Worm (Caenorhabditis elegans) whole organism, L4 larva: ENCODE results near the gene unc-93.

Source experiments
- egl-27 ChIP-seq: sonication (generic microtip); optimal IDR thresholded peaks from 3 replicates; lab custom pipeline; 2017; ENCODE audit warnings: missing biosample characterization, missing genetic modification reagents, missing genetic modification characterization
- nhr-10 ChIP-seq: fragments of 150-350 bp; optimal IDR thresholded peaks from 2 replicates; lab custom pipeline; 2014; ENCODE audit warnings: missing biosample characterization, missing genetic modification characterization
- snpc-1.2 ChIP-seq: fragments of 200-800 bp; sonication (Bioruptor generic); IDR thresholded peaks from 2 replicates; pipeline ENCODE4 v1.3.6; 2022; ENCODE audit warnings: missing genetic modification reagents, missing genetic modification characterization, missing compliant biosample characterization
- ztf-11 ChIP-seq: fragments of 150-350 bp; optimal IDR thresholded peaks from 2 replicates; lab custom pipeline; 2014; ENCODE audit warnings: missing biosample characterization, missing genetic modification characterization

DNA sequence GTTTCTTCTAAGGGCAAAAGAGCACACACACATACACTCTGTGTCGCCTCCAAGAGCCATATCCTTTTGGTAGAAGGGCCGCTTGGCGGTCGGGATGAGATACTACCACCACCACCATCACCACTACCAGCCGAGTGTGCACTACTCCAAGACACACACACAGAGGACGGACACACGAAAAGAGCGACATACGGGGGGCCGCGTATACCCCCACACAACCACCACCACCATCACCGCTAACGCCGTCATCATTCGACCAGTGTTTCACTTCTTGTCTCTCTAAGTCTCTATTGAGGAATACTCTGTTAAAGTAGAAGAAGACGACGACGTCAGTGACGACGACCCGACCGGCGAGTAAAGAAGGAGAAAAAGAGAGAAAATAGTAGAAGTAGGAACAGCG, 23.5 kb upstream of the unc-93 start:
- TF ChIP-seq snpc-1.2 (GFP tag; lab: Robert Waterston, UW) (no peak), nhr-10 (tag; lab: Kevin White, UChicago) (no peak), ztf-11 (tag; lab: Kevin White, UChicago) (no peak), egl-27 (tag; lab: Kevin White, UChicago) (no peak)
